Fruit fly (Drosophila melanogaster) whole organism, embryonic: ENCODE measurements around the gene CG5235.

ENCODE experiments used
- Bdp1 ChIP-seq: fragments of 200-800 bp; sonication (Bioruptor generic); optimal IDR thresholded peaks from 3 replicates; lab custom pipeline; 2016; ENCODE audit warnings: missing biosample characterization, missing genetic modification characterization
- CG10267 ChIP-seq: fragments of 200-800 bp; sonication (Bioruptor generic); optimal IDR thresholded peaks from 2 replicates; lab custom pipeline; 2018; ENCODE audit warnings: missing biosample characterization, mild to moderate bottlenecking, missing genetic modification characterization, moderate library complexity
- CG32772 ChIP-seq: fragments of 200-800 bp; sonication (Bioruptor generic); IDR thresholded peaks from 2 replicates; pipeline ENCODE4 v1.3.6; 2022; ENCODE audit warnings: missing biosample characterization, missing genetic modification characterization
- HLH54F ChIP-seq: fragments of 200-800 bp; sonication (Bioruptor generic); optimal IDR thresholded peaks from 3 replicates; lab custom pipeline; 2016; ENCODE audit warnings: missing biosample characterization, missing genetic modification characterization
- MTF-1 ChIP-seq: fragments of 200-800 bp; sonication (Bioruptor generic); optimal IDR thresholded peaks from 2 replicates; lab custom pipeline; 2018; ENCODE audit warnings: missing biosample characterization, mild to moderate bottlenecking, missing genetic modification characterization, borderline replicate concordance
- Meics ChIP-seq: fragments of 200-800 bp; sonication (Bioruptor generic); optimal IDR thresholded peaks from 2 replicates; lab custom pipeline; 2017; ENCODE audit warnings: missing biosample characterization, mild to moderate bottlenecking, missing genetic modification characterization
- Rx ChIP-seq: fragments of 200-800 bp; sonication (Bioruptor generic); IDR thresholded peaks from 2 replicates; pipeline ENCODE4 v1.3.6; 2022; ENCODE audit warnings: missing biosample characterization, missing genetic modification characterization
- caup ChIP-seq: fragments of 200-800 bp; sonication (Bioruptor generic); optimal IDR thresholded peaks from 3 replicates; lab custom pipeline; 2017; ENCODE audit warnings: missing biosample characterization, mild to moderate bottlenecking, missing genetic modification characterization, moderate library complexity; ENCODE audit not compliant: severe bottlenecking
- gcm ChIP-seq: fragments of 200-800 bp; sonication (Bioruptor generic); optimal IDR thresholded peaks from 2 replicates; lab custom pipeline; 2019; ENCODE audit warnings: missing biosample characterization, mild to moderate bottlenecking, missing genetic modification characterization, moderate library complexity
- knrl ChIP-seq: fragments of 200-800 bp; sonication (Bioruptor generic); IDR thresholded peaks from 3 replicates; pipeline ENCODE4 v1.3.6; 2022; ENCODE audit warnings: missing biosample characterization, missing genetic modification characterization; ENCODE audit not compliant: partially characterized antibody
- sens-2 ChIP-seq: fragments of 200-800 bp; sonication (Bioruptor generic); IDR thresholded peaks from 2 replicates; pipeline ENCODE4 v1.3.6; 2022; ENCODE audit warnings: missing biosample characterization, missing genetic modification characterization
- stwl ChIP-seq: fragments of 200-800 bp; sonication (Bioruptor generic); optimal IDR thresholded peaks from 3 replicates; lab custom pipeline; 2018; ENCODE audit warnings: missing biosample characterization, mild to moderate bottlenecking, missing genetic modification characterization, moderate library complexity

DNA sequence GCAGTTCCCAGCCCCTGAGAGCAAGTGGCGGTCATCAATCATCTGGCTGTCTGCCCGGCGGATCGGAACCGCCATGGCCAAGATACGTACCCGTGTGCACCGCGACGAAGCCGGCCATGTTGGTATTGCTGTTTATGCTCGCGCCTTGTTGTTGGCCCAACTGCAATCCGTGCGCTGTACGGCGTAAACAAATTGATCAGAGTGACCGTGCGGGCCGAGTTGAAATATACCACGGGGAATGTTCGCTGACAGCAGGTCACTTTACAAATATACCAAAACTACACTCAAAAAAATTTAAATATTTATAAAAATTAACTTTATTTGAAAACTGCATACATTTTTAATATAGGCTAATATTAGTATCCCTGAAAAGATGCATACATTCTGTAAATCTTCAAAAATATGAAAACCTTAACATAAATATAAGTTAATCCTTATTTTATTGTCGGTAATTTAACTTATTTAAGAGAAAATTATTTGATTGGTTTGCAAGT lies 2.8 kb downstream of the CG5235 start, which contains the start of gene Tasp1:
- no peak for TF ChIP-seq Rx (GFP tag; lab: Robert Waterston, UW)
- no peak for TF ChIP-seq HLH54F (GFP tag; lab: Kevin White, UChicago)
- TF ChIP-seq CG32772 (GFP tag; lab: Robert Waterston, UW) = peak; percentile 63
- TF ChIP-seq Bdp1 (GFP tag; lab: Kevin White, UChicago) = peak; percentile 20
- no peak for TF ChIP-seq gcm (GFP tag; lab: Kevin White, UChicago)
- TF ChIP-seq knrl (GFP tag; lab: Robert Waterston, UW) = no peak; the same call in 2 of the 3 replicates
- peak; percentile 48 for TF ChIP-seq caup (GFP tag; lab: Kevin White, UChicago)
- TF ChIP-seq stwl (tag; lab: Kevin White, UChicago) = peak; percentile 47
- TF ChIP-seq CG10267 (tag; lab: Kevin White, UChicago) = peak; percentile 70
- TF ChIP-seq Meics (GFP tag; lab: Kevin White, UChicago) = peak; percentile 73
- peak; percentile 1 for TF ChIP-seq MTF-1 (GFP tag; lab: Kevin White, UChicago)
- TF ChIP-seq sens-2 = no peak
